Fruit fly (Drosophila melanogaster) whole organism: Measurements from ENCODE around the gene CG10470.

Experiments
- CG8478 ChIP-seq: fragments of >200 bp; optimal IDR thresholded peaks from 2 replicates; lab custom pipeline; 2018; ENCODE audit warnings: inconsistent platforms
- Dll ChIP-seq: fragments of >200 bp; optimal IDR thresholded peaks from 2 replicates; lab custom pipeline; 2017
- EcR ChIP-seq, 2 experiments: fragments of >200 bp; optimal IDR thresholded peaks; 2 replicates each; lab custom pipeline; 2017; ENCODE audit warnings: missing biosample characterization in 2 of 2, missing genetic modification characterization in 2 of 2, missing genetic modification reagents in 2 of 2
- pan ChIP-seq: fragments of >200 bp; optimal IDR thresholded peaks from 2 replicates; lab custom pipeline; 2017
- psq ChIP-seq: fragments of >200 bp; optimal IDR thresholded peaks from 2 replicates; lab custom pipeline; 2017
- usp ChIP-seq: fragments of >200 bp; optimal IDR thresholded peaks from 2 replicates; lab custom pipeline; 2017; ENCODE audit warnings: missing biosample characterization, missing genetic modification characterization, mixed read lengths

CG10470 gene

DNA sequence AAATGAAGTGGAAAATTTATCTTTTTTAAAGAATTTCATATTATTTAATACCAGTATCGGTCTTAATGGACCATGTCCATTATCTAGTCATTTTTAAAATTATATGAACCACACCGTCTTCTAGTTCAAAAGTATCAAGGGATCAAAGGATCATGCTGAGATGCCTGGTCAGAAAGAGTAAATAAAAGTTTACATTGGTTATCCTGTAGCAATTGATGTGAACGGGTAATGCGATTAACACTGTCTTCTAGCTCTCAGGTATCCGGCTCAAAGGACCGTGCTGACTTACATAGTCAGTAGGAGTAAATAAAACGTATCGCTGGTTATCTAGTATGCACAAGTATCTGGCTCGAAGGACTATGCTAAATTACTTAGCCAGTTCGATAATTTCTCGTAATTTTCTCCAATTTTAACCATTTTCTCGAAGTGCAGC, 29.7 kb upstream of the CG10470 start:
- TF ChIP-seq psq (lab: Kevin White, UChicago): no peak

dm6 chr2L:19019640-19020039, 29.2 kb upstream of the CG10470 start:
- TF ChIP-seq psq (lab: Kevin White, UChicago) (no peak), CG8478 (lab: Kevin White, UChicago) (no peak), EcR (GFP tag; optimal IDR thresholded peaks at IDR 0.05; lab: Kevin White, UChicago) (no peak), pan (lab: Kevin White, UChicago) (no peak), usp (no peak), Dll (lab: Kevin White, UChicago) (no peak)

DNA sequence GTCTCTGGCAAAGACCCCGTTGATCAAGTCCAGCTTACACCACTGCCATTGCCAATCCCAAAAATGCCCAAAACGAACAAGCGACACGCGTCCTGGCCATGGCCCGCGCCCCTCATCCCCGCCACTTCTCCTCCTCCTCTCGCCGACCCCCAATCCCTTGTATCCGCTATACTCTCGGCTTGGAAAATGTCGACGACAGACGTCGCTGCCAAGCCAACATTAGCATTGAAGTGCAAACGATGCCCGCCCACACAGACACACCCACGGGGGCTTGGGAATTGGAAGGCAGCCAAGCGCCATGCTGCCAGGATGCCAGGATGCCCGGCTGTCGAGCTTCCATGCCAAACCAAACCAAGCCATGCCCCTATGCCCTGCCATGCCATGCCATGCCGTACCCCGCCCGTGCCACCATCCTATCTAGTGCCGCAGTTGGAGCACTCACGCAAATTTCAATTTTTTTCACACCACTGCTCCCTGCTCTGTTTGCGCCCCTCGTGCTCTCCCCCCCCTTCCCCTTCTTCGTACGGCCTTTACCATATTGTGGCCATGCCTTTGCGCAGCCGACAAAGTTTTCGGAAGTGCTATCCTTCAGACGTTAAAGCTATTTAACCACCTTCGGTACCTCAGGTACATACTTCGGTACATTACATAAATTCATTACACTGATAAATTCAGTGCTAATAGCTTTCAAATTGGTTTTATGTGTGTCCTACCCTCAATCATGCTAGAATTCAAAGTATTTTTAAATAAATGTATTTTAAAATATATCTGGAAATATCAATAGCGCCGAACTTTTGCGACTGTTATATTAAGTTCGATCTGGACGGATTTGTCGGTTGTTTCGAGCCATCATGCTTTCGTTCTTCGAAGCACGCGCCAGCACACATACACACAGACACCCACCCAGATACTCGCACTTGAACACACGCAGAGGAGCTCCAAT, 27.3 kb upstream of the CG10470 start:
- no peak for TF ChIP-seq Dll (lab: Kevin White, UChicago)
- no peak for TF ChIP-seq psq (lab: Kevin White, UChicago)
- no peak for TF ChIP-seq EcR (GFP tag; optimal IDR thresholded peaks at IDR 0.05; lab: Kevin White, UChicago)
- no peak for TF ChIP-seq pan (lab: Kevin White, UChicago)
- TF ChIP-seq usp: no peak

dm6 chr2L:19022221-19022516, 26.7 kb upstream of the CG10470 start, which contains the start of gene CG15172:
CG15172 (plus strand) TSS chr2L:19022417.
- no peak for TF ChIP-seq psq (lab: Kevin White, UChicago)
- TF ChIP-seq EcR (GFP tag; optimal IDR thresholded peaks at IDR 0.05; lab: Kevin White, UChicago): no peak
- no peak for TF ChIP-seq CG8478 (lab: Kevin White, UChicago)
- TF ChIP-seq pan (lab: Kevin White, UChicago): no peak
- no peak for TF ChIP-seq Dll (lab: Kevin White, UChicago)
- no peak for TF ChIP-seq usp

DNA sequence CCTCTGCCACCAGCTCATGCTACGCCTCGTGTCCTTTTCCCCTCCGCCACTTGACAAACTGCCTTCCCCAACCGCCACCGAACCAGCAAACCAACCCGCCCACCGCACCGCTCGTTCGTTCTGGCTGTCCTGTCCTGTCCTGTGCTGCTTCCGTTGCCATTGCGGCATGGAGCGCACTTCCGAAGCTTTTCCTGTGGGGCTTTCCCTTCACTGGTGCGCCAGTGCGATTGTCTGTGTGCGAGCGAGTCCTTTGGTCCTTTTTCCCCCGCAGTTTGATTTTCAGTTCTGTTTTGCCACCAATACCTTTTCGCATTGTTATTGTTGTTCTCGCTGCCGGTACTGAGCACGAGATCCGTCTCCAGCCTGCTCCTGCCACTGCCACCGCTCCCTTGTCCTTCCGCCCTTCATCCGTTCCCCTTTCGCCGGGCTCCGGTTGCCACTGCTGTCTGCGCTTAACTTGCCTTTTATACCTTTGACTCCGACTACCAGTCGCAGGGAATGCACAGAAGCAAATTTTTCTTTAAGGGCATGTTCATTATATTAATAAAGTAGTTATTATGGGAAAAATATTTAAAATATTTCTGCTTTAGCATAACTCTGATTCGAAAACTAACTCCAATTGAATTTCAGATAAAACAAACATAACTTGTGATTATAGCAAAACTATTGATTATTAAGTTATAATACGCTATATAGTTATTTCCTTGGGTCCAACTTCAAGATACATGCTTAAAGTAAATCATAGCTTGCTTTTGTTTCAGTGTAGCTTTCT, 24.7 kb upstream of the CG10470 start:
- TF ChIP-seq psq (lab: Kevin White, UChicago): no peak
- no peak for TF ChIP-seq CG8478 (lab: Kevin White, UChicago)
- TF ChIP-seq Dll (lab: Kevin White, UChicago): no peak
- no peak for TF ChIP-seq usp
- no peak for TF ChIP-seq EcR (GFP tag; optimal IDR thresholded peaks at IDR 0.05; lab: Kevin White, UChicago)
- no peak for TF ChIP-seq pan (lab: Kevin White, UChicago)

dm6 chr2L:19024744-19025059, 24.2 kb upstream of the CG10470 start:
- TF ChIP-seq usp (no peak), CG8478 (lab: Kevin White, UChicago) (no peak), EcR (GFP tag; optimal IDR thresholded peaks at IDR 0.05; lab: Kevin White, UChicago) (no peak), Dll (lab: Kevin White, UChicago) (no peak), psq (lab: Kevin White, UChicago) (no peak), pan (lab: Kevin White, UChicago) (no peak)

DNA sequence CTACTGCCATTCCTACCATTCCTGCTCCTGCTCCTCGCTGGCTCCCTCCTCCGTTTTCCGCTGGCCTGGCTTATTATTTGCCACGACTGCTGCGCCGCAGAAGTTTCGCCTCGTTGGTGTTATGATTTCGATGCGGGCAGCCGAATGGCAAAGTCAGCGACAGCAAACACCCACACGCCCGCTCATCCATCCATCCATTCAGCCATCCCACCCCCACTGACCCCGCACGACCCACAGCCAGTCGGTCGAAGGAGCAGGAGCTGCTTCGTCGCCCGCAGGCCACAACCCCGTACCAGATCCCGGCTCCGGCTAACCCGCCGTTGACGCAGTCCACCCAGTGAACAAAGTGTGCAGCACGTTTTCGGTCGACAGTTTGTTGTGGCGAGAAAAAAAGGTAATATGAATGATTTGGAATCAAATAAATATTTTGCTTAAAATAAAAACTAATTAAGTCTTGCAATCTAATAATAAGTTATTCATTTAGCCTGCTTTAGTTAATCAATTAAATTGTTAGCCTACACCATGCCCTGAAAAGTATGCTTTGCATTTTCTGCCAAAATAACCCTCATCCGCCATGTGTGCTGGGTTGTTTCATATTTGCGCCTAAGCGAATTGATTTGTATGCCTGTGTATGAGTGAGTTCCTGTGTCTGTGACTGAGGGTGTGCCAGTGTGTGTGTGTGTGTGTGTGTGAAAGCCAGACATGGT, 22.2 kb upstream of the CG10470 start:
- TF ChIP-seq EcR (GFP tag; optimal IDR thresholded peaks at IDR 0.05; lab: Kevin White, UChicago) (no peak), usp (no peak)

DNA sequence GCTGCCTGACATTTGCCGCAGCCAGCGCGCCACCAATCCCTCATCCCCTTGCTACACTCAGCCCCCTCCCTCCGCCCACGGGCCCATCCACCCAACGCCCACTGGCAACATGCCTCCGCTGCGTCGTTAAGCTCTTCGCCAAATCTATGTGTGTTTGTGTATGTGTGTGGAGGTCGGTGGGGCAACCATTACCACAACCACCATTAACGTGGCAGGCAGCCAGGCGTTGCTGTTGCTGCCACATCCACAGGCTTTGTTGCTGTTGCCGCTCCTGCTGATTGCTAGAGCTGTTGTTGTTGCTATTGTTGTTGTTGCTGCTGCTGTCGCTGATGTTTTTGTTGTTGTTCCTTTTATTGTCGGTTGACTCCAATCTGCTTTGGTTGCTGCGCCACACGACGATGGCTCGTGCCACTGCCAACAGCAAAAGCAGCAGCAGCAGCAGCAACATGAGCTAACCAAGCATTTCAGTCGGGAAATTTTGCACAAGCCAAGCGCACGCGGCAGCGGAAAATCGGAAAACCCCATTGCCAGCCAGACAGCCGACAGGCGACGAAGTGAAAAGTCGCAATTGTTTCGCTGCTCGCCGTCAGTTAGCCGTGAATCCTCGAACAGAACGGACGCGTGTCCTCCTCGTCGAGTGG, 21.5 kb upstream of the CG10470 start, which contains the start of gene Sidpn:
Sidpn (plus strand) TSS at position 465 of the 641 bp plus-strand sequence.
- no peak for TF ChIP-seq EcR (GFP tag; optimal IDR thresholded peaks at IDR 0.05; lab: Kevin White, UChicago)
- TF ChIP-seq pan (lab: Kevin White, UChicago): no peak
- TF ChIP-seq psq (lab: Kevin White, UChicago): no peak
- TF ChIP-seq CG8478 (lab: Kevin White, UChicago): no peak
- no peak for TF ChIP-seq Dll (lab: Kevin White, UChicago)
- no peak for TF ChIP-seq usp

dm6 chr2L:19033288-19033687, 15.6 kb upstream of the CG10470 start, which contains the start of gene hook:
hook (minus strand) TSS chr2L:19033498.
- TF ChIP-seq EcR (GFP tag; optimal IDR thresholded peaks at IDR 0.05; lab: Kevin White, UChicago) (no peak), pan (lab: Kevin White, UChicago) (no peak), psq (lab: Kevin White, UChicago) (no peak), usp (no peak), Dll (lab: Kevin White, UChicago) (no peak), CG8478 (lab: Kevin White, UChicago) (no peak)

- TF ChIP-seq pan (lab: Kevin White, UChicago): no peak
- no peak for TF ChIP-seq Dll (lab: Kevin White, UChicago)
- no peak for TF ChIP-seq EcR (GFP tag; optimal IDR thresholded peaks at IDR 0.05; lab: Kevin White, UChicago)
- TF ChIP-seq psq (lab: Kevin White, UChicago): no peak
- TF ChIP-seq usp: no peak
- TF ChIP-seq CG8478 (lab: Kevin White, UChicago): no peak
These were observed 14.5 kb upstream of the CG10470 start, which contains the start of the genes mib2 and CG31800 for dm6 chr2L:19034213-19034929. mib2 (plus strand) TSS chr2L:19034444. CG31800 (minus strand) TSS chr2L:19034576.
